Worm (Caenorhabditis elegans) whole organism, midembryonic: ENCODE measurements around the gene C52B9.19.

Experiments used
- T22C8.4 ChIP-seq: fragments of 200-800 bp; sonication (Bioruptor generic); IDR thresholded peaks from 2 replicates; pipeline ENCODE4 v1.3.6; 2022; ENCODE audit warnings: missing genetic modification characterization, missing compliant biosample characterization
- ztf-23 ChIP-seq: fragments of 200-800 bp; sonication (Bioruptor generic); IDR thresholded peaks from 2 replicates; pipeline ENCODE4 v1.3.6; 2022; ENCODE audit warnings: missing genetic modification reagents, missing genetic modification characterization, missing compliant biosample characterization

DNA sequence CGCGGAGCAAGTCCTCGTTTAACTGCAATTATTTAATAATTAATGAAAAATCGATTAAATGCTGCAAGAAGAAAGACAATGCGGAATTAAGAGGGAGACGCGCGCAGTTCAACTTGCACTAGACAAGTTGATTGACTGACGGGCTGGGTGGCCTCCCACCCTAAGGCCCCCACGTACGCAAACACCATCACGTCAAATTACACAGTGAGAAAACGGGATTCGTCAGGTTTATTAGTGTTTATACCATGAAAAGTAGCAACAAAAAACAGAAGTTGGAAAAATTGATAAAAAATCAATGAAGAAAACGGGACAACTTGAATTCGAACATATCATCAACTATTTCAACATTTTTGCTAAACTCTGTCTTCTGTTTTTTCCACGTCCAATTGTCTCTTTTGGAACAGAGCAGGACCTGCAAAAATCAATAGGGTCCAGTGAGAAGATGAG is 25.2 kb downstream of the C52B9.19 start:
- TF ChIP-seq T22C8.4 (GFP tag; lab: Robert Waterston, UW) = peak; percentile 35; the same call in 1 of the 2 replicates
- no peak for TF ChIP-seq ztf-23 (GFP tag; lab: Robert Waterston, UW)
